Worm (Caenorhabditis elegans): Measurements from ENCODE around the gene ints-7.

ce11 chrII:11599751-11600150 is 17.1 kb downstream of the ints-7 start, which contains the start of gene npp-5:
- TF ChIP-seq snpc-4 (tag; optimal IDR thresholded peaks at IDR 0.05), result no peak
- TF ChIP-seq lin-13 (tag; optimal IDR thresholded peaks at IDR 0.05), result no peak
- no peak for TF ChIP-seq nhr-28 (tag; optimal IDR thresholded peaks at IDR 0.05)
- TF ChIP-seq drap-1 (GFP tag; optimal IDR thresholded peaks at IDR 0.05), result no peak
- no peak for TF ChIP-seq nhr-2 (tag; optimal IDR thresholded peaks at IDR 0.05)
- no peak for TF ChIP-seq elt-3 (tag; optimal IDR thresholded peaks at IDR 0.05)
- TF ChIP-seq nhr-237 (tag; optimal IDR thresholded peaks at IDR 0.05), result no peak
- no peak for TF ChIP-seq hlh-1 (tag; optimal IDR thresholded peaks at IDR 0.05)
- TF ChIP-seq ces-1 (GFP tag; optimal IDR thresholded peaks at IDR 0.05), result no peak
- TF ChIP-seq unc-62 (GFP tag; optimal IDR thresholded peaks at IDR 0.05), result no peak
